Worm (Caenorhabditis elegans) whole organism, early embryonic: ENCODE measurements around the gene F55G1.1.

Experiments used
- B0310.2 ChIP-seq: sonication (generic microtip); optimal IDR thresholded peaks from 2 replicates; lab custom pipeline; 2016; ENCODE audit warnings: mild to moderate bottlenecking, missing genetic modification characterization, missing compliant biosample characterization
- F13C5.2 ChIP-seq: sonication (generic microtip); optimal IDR thresholded peaks from 2 replicates; lab custom pipeline; 2017; ENCODE audit warnings: mild to moderate bottlenecking, missing genetic modification characterization, inconsistent platforms, missing compliant biosample characterization
- aly-1 ChIP-seq: sonication (generic microtip); optimal IDR thresholded peaks from 2 replicates; lab custom pipeline; 2016; ENCODE audit warnings: missing genetic modification characterization, missing compliant biosample characterization
- ama-1 ChIP-seq: fragments of 150-350 bp; optimal IDR thresholded peaks from 2 replicates; lab custom pipeline; 2014
- ceh-13 ChIP-seq: fragments of 200-800 bp; sonication (Bioruptor generic); optimal IDR thresholded peaks from 2 replicates; lab custom pipeline; 2018; ENCODE audit warnings: mild to moderate bottlenecking, missing genetic modification characterization, missing compliant biosample characterization
- ceh-36 ChIP-seq: sonication (generic microtip); optimal IDR thresholded peaks from 2 replicates; lab custom pipeline; 2016; ENCODE audit warnings: missing genetic modification characterization, inconsistent platforms, missing compliant biosample characterization
- ets-7 ChIP-seq: sonication (generic microtip); optimal IDR thresholded peaks from 2 replicates; lab custom pipeline; 2016; ENCODE audit warnings: missing genotype, missing genetic modification characterization, missing compliant biosample characterization
- flt-1 ChIP-seq: fragments of 200-800 bp; sonication (Bioruptor generic); IDR thresholded peaks from 2 replicates; pipeline ENCODE4 v1.3.6; 2022; ENCODE audit warnings: missing genetic modification characterization, missing compliant biosample characterization
- hmbx-1 ChIP-seq: sonication (generic microtip); optimal IDR thresholded peaks from 2 replicates; lab custom pipeline; 2016; ENCODE audit warnings: mild to moderate bottlenecking, missing genetic modification characterization, missing compliant biosample characterization
- hmg-4 ChIP-seq: fragments of 200-800 bp; sonication (Bioruptor generic); optimal IDR thresholded peaks from 2 replicates; lab custom pipeline; 2018; ENCODE audit warnings: mild to moderate bottlenecking, missing genetic modification characterization, missing compliant biosample characterization
- hnd-1 ChIP-seq: sonication (generic microtip); optimal IDR thresholded peaks from 2 replicates; lab custom pipeline; 2016; ENCODE audit warnings: missing genetic modification characterization, missing compliant biosample characterization
- pes-1 ChIP-seq: fragments of 200-800 bp; sonication (Bioruptor generic); IDR thresholded peaks from 2 replicates; pipeline ENCODE4 v1.3.6; 2022; ENCODE audit warnings: missing genetic modification reagents, missing genetic modification characterization, missing compliant biosample characterization
- scrt-1 ChIP-seq: fragments of 200-800 bp; sonication (Bioruptor generic); IDR thresholded peaks from 2 replicates; pipeline ENCODE4 v1.3.6; 2022; ENCODE audit warnings: missing genetic modification characterization, missing compliant biosample characterization
- sea-1 ChIP-seq: fragments of 200-800 bp; sonication (Bioruptor generic); conservative IDR thresholded peaks from 2 replicates; pipeline ENCODE4 v1.3.6; 2022; ENCODE audit warnings: missing genetic modification characterization, missing compliant biosample characterization
- tbx-11 ChIP-seq: fragments of 200-800 bp; sonication (Bioruptor generic); IDR thresholded peaks from 2 replicates; pipeline ENCODE4 v1.3.6; 2022; ENCODE audit warnings: missing genetic modification characterization, missing compliant biosample characterization
- tbx-37 ChIP-seq: fragments of 200-800 bp; sonication (Bioruptor generic); conservative IDR thresholded peaks from 2 replicates; pipeline ENCODE4 v1.3.6; 2022; ENCODE audit warnings: missing genetic modification reagents, missing genetic modification characterization, missing compliant biosample characterization
- tra-4 ChIP-seq: sonication (generic microtip); optimal IDR thresholded peaks from 2 replicates; lab custom pipeline; 2017; ENCODE audit warnings: missing genetic modification characterization, missing compliant biosample characterization

The F55G1.1 gene

DNA sequence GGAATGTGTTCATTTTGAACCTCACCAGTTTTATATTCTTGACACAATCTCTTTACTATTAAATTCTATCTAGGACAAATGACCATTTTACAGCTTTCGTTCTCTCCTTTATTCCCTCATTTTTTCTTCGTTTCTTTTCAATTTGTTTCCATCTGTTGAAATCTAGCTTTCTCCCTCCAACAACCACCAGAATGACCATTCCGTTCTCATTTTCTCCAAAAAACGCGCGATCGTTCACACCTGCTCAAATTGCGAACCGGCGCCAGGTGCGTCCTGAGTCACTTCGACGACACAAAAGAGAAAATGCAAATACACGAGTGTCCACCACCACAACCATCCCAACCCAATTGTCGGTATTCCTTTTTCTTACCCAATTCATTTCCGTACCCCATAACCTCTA, 35.3 kb upstream of the F55G1.1 start, which contains the start of gene F13B6.1:
Gene F13B6.1, plus strand, starts transcription at position 301 of the 400 bp plus-strand sequence.
- TF ChIP-seq ceh-36 (tag; lab: Kevin White, UChicago), result no peak
- no peak for TF ChIP-seq ama-1 (lab: Kevin White, UChicago)
- no peak for TF ChIP-seq pes-1 (GFP tag; lab: Robert Waterston, UW)
- TF ChIP-seq ets-7 (tag; lab: Kevin White, UChicago), result no peak
- TF ChIP-seq hmg-4 (GFP tag; lab: Kevin White, UChicago), result no peak
- TF ChIP-seq hmbx-1, result no peak
- no peak for TF ChIP-seq ceh-13 (GFP tag; lab: Kevin White, UChicago)
- no peak for TF ChIP-seq hnd-1 (tag; lab: Kevin White, UChicago)

DNA sequence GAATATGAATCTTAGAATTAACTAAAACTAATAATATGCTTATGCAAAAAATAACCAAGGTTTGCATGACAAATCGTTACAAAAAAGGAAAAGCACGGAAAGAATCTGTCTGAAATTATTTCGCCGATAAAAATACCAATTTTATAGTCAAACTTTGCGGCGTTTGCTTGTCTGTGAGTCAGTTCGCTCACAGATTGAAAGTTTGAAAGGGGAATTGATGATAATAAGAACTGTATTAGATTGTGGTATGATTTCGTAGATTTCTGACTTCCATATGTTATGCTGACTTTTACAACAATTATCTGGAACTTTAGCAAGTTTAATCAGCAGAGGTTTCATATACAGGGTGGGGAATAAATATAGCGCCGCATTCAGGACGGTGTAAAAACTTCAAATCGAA, 31.3 kb upstream of the F55G1.1 start, which contains the start of gene F13B6.2:
Gene F13B6.2, minus strand, starts transcription at position 101 of the 400 bp plus-strand sequence.
- TF ChIP-seq hnd-1 (tag; lab: Kevin White, UChicago) (no peak), tra-4 (no peak), sea-1 (GFP tag; lab: Robert Waterston, UW) (no peak), F13C5.2 (tag; lab: Kevin White, UChicago) (no peak), ama-1 (lab: Kevin White, UChicago) (no peak), scrt-1 (GFP tag; lab: Robert Waterston, UW) (no peak), tbx-37 (GFP tag; lab: Robert Waterston, UW) (no peak), flt-1 (no peak), aly-1 (tag; lab: Kevin White, UChicago) (no peak), ceh-13 (GFP tag; lab: Kevin White, UChicago) (no peak), tbx-11 (GFP tag; lab: Robert Waterston, UW) (no peak), ets-7 (tag; lab: Kevin White, UChicago) (no peak), B0310.2 (tag; lab: Kevin White, UChicago) (no peak), pes-1 (GFP tag; lab: Robert Waterston, UW) (no peak), hmbx-1 (no peak), hmg-4 (GFP tag; lab: Kevin White, UChicago) (no peak), ceh-36 (tag; lab: Kevin White, UChicago) (no peak)

DNA sequence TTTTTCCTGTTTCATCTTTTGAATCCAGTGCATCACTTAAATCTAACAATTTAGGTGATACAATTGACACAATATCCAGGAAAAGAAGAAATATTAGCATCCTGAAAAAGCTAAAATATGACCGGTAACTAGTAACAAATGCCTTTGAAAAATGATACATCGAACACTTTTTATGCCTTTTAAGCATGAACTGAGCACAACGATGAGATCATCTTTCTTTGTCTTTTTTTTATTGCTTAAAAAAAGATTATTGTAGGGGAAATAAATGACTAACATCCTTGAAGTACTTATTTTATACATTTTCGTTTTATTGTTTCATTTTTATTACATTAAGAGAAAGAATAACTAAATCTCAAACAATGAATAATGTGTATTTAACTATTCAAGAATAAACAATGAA, 25.7 kb upstream of the F55G1.1 start, which contains the start of gene F13B6.3:
Gene F13B6.3, minus strand, starts transcription at position 101 of the 400 bp plus-strand sequence.
- no peak for TF ChIP-seq tra-4
- TF ChIP-seq hmg-4 (GFP tag; lab: Kevin White, UChicago), result no peak
- no peak for TF ChIP-seq aly-1 (tag; lab: Kevin White, UChicago)
- no peak for TF ChIP-seq ets-7 (tag; lab: Kevin White, UChicago)
- no peak for TF ChIP-seq ama-1 (lab: Kevin White, UChicago)
- TF ChIP-seq pes-1 (GFP tag; lab: Robert Waterston, UW), result no peak
- TF ChIP-seq B0310.2 (tag; lab: Kevin White, UChicago), result no peak
- no peak for TF ChIP-seq tbx-11 (GFP tag; lab: Robert Waterston, UW)
- no peak for TF ChIP-seq scrt-1 (GFP tag; lab: Robert Waterston, UW)

DNA sequence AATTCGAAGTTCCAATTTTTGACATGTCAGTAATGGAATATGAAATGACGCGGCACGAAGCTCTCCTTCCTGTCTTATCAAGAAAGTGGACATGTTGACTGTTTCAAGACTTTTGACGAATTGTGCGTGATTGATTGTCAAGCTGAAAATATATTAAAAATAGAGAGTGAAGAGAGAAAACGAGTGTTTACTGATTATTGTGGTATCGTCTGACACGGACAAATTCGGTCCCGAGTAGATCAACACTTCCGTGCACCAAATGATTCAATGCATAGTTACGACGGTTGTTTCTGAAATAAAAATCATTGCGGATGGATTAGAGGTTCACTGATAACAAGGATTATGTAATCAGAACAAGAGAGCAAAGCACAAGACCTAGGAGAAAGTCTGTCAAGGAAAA, 24.4 kb upstream of the F55G1.1 start:
- TF ChIP-seq tbx-11 (GFP tag; lab: Robert Waterston, UW), result no peak
- TF ChIP-seq tra-4, result no peak
- no peak for TF ChIP-seq hnd-1 (tag; lab: Kevin White, UChicago)
- no peak for TF ChIP-seq B0310.2 (tag; lab: Kevin White, UChicago)
- no peak for TF ChIP-seq hmbx-1
- TF ChIP-seq sea-1 (GFP tag; lab: Robert Waterston, UW), result no peak
- TF ChIP-seq F13C5.2 (tag; lab: Kevin White, UChicago), result no peak
- no peak for TF ChIP-seq pes-1 (GFP tag; lab: Robert Waterston, UW)
- TF ChIP-seq tbx-37 (GFP tag; lab: Robert Waterston, UW), result no peak
- TF ChIP-seq ceh-36 (tag; lab: Kevin White, UChicago), result no peak
- TF ChIP-seq ceh-13 (GFP tag; lab: Kevin White, UChicago), result no peak
- TF ChIP-seq aly-1 (tag; lab: Kevin White, UChicago), result no peak
- no peak for TF ChIP-seq hmg-4 (GFP tag; lab: Kevin White, UChicago)
- no peak for TF ChIP-seq flt-1
- TF ChIP-seq ets-7 (tag; lab: Kevin White, UChicago), result no peak
- TF ChIP-seq ama-1 (lab: Kevin White, UChicago), result no peak
- TF ChIP-seq scrt-1 (GFP tag; lab: Robert Waterston, UW), result no peak

DNA sequence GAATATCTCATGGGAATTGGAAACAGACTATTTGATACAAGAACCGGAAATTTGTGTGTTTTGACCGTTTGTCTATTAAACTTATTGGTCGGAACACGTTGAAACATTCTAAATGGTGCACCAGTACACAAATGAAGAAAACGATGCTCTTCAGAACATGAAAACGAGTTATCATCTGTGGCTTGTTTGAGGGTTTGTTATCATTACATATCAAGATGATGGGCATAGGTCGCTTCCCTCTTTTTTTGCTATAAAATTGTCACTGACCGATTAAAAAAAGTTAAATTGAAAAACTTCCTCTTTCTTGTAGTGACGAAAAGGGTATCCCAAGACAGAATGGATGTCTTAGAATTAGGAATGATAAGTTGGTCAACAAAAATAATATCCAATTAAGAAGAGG, 22.9 kb upstream of the F55G1.1 start:
- TF ChIP-seq ama-1 (lab: Kevin White, UChicago) (no peak), tra-4 (no peak), hmbx-1 (no peak), hnd-1 (tag; lab: Kevin White, UChicago) (no peak)

DNA sequence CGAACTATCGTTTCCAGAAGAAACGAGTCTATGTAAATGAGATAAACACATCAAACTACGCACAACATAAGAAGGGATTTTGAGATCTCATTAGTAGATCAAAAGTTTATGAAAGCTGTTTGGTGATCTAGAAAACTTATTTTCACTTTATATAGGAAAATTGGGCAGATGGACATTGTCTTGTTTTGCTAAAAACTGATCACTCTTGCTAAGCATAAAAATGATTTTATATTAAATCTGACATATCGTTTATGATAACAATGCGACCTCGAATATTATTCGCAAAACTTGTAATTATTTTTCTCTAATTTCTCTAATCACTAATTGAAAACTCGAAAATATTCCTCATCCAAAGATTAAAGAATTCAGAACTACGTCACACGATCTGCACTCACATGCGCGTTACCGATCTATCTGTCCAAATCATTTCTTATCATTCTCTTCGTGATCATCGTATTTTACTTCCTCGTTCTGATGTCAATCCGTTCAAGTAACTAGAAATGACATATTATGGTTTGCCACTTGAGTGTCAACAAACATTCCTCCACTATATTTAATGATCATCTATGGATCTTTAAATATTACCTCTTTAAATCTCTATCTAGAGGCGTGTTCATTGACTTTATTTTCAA, 21.7 kb upstream of the F55G1.1 start, which contains the start of gene F55G1.7:
Gene F55G1.7, minus strand, starts transcription at position 51 of the 632 bp plus-strand sequence.
- TF ChIP-seq F13C5.2 (tag; lab: Kevin White, UChicago) (no peak), hnd-1 (tag; lab: Kevin White, UChicago) (no peak), ceh-13 (GFP tag; lab: Kevin White, UChicago) (no peak), ceh-36 (tag; lab: Kevin White, UChicago) (no peak), scrt-1 (GFP tag; lab: Robert Waterston, UW) (no peak), tbx-11 (GFP tag; lab: Robert Waterston, UW) (no peak), ets-7 (tag; lab: Kevin White, UChicago) (no peak), sea-1 (GFP tag; lab: Robert Waterston, UW) (no peak), hmbx-1 (no peak), tra-4 (no peak), ama-1 (lab: Kevin White, UChicago) (no peak), B0310.2 (tag; lab: Kevin White, UChicago) (no peak)

DNA sequence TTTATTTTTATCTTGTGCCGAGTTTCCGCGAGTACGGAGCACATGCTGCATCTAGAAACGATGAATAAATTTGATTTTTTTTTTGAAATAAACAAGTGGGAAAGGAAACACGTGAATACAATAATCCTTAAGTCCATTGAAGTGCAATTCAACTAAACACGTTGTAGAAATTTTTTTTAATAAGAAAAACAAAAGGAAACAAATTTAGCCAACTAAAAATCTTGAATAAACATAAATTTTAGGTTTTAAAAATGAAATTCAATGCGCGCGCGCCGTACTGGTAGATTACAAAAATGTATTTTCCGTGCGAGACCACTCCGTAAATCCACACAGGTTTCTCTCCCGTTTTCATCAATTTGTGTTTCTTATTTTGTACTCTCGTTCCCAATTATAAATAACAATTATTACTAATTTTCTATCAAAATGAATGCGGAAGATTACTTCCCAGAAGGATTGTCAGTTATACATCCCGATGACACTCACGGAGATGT, 18.4 kb upstream of the F55G1.1 start, which contains the start of the genes plk-3 and F55G1.6:
Gene plk-3, minus strand, starts transcription at position 51 of the 491 bp plus-strand sequence.
Gene F55G1.6, plus strand, starts transcription at position 359 of the 491 bp plus-strand sequence.
- TF ChIP-seq F13C5.2 (tag; lab: Kevin White, UChicago) (no peak), B0310.2 (tag; lab: Kevin White, UChicago) (no peak), hnd-1 (tag; lab: Kevin White, UChicago) (no peak), tra-4 (no peak), aly-1 (tag; lab: Kevin White, UChicago) (no peak), ets-7 (tag; lab: Kevin White, UChicago) (no peak), ceh-36 (tag; lab: Kevin White, UChicago) (no peak), hmg-4 (GFP tag; lab: Kevin White, UChicago) (no peak), flt-1 (no peak), scrt-1 (GFP tag; lab: Robert Waterston, UW) (no peak), tbx-37 (GFP tag; lab: Robert Waterston, UW) (no peak), ama-1 (lab: Kevin White, UChicago) (no peak), ceh-13 (GFP tag; lab: Kevin White, UChicago) (no peak), sea-1 (GFP tag; lab: Robert Waterston, UW) (no peak), tbx-11 (GFP tag; lab: Robert Waterston, UW) (no peak), hmbx-1 (no peak)
